Worm (Caenorhabditis elegans) whole organism, early embryonic: Measurements from ENCODE around the gene F42A9.6.

Experiments used
- B0310.2 ChIP-seq: sonication (generic microtip); optimal IDR thresholded peaks from 2 replicates; lab custom pipeline; 2016; ENCODE audit warnings: mild to moderate bottlenecking, missing genetic modification characterization, missing compliant biosample characterization
- F13C5.2 ChIP-seq: sonication (generic microtip); optimal IDR thresholded peaks from 2 replicates; lab custom pipeline; 2017; ENCODE audit warnings: mild to moderate bottlenecking, missing genetic modification characterization, inconsistent platforms, missing compliant biosample characterization
- ama-1 ChIP-seq: fragments of 150-350 bp; optimal IDR thresholded peaks from 2 replicates; lab custom pipeline; 2014
- ceh-13 ChIP-seq: fragments of 200-800 bp; sonication (Bioruptor generic); optimal IDR thresholded peaks from 2 replicates; lab custom pipeline; 2018; ENCODE audit warnings: mild to moderate bottlenecking, missing genetic modification characterization, missing compliant biosample characterization
- ceh-36 ChIP-seq: sonication (generic microtip); optimal IDR thresholded peaks from 2 replicates; lab custom pipeline; 2016; ENCODE audit warnings: missing genetic modification characterization, inconsistent platforms, missing compliant biosample characterization
- flt-1 ChIP-seq: fragments of 200-800 bp; sonication (Bioruptor generic); IDR thresholded peaks from 2 replicates; pipeline ENCODE4 v1.3.6; 2022; ENCODE audit warnings: missing genetic modification characterization, missing compliant biosample characterization
- hmbx-1 ChIP-seq: sonication (generic microtip); optimal IDR thresholded peaks from 2 replicates; lab custom pipeline; 2016; ENCODE audit warnings: mild to moderate bottlenecking, missing genetic modification characterization, missing compliant biosample characterization
- hnd-1 ChIP-seq: sonication (generic microtip); optimal IDR thresholded peaks from 2 replicates; lab custom pipeline; 2016; ENCODE audit warnings: missing genetic modification characterization, missing compliant biosample characterization
- pes-1 ChIP-seq: fragments of 200-800 bp; sonication (Bioruptor generic); IDR thresholded peaks from 2 replicates; pipeline ENCODE4 v1.3.6; 2022; ENCODE audit warnings: missing genetic modification reagents, missing genetic modification characterization, missing compliant biosample characterization
- scrt-1 ChIP-seq: fragments of 200-800 bp; sonication (Bioruptor generic); IDR thresholded peaks from 2 replicates; pipeline ENCODE4 v1.3.6; 2022; ENCODE audit warnings: missing genetic modification characterization, missing compliant biosample characterization
- sea-1 ChIP-seq: fragments of 200-800 bp; sonication (Bioruptor generic); conservative IDR thresholded peaks from 2 replicates; pipeline ENCODE4 v1.3.6; 2022; ENCODE audit warnings: missing genetic modification characterization, missing compliant biosample characterization
- tbx-11 ChIP-seq: fragments of 200-800 bp; sonication (Bioruptor generic); IDR thresholded peaks from 2 replicates; pipeline ENCODE4 v1.3.6; 2022; ENCODE audit warnings: missing genetic modification characterization, missing compliant biosample characterization
- tbx-37 ChIP-seq: fragments of 200-800 bp; sonication (Bioruptor generic); conservative IDR thresholded peaks from 2 replicates; pipeline ENCODE4 v1.3.6; 2022; ENCODE audit warnings: missing genetic modification reagents, missing genetic modification characterization, missing compliant biosample characterization
- tra-4 ChIP-seq: sonication (generic microtip); optimal IDR thresholded peaks from 2 replicates; lab custom pipeline; 2017; ENCODE audit warnings: missing genetic modification characterization, missing compliant biosample characterization

DNA sequence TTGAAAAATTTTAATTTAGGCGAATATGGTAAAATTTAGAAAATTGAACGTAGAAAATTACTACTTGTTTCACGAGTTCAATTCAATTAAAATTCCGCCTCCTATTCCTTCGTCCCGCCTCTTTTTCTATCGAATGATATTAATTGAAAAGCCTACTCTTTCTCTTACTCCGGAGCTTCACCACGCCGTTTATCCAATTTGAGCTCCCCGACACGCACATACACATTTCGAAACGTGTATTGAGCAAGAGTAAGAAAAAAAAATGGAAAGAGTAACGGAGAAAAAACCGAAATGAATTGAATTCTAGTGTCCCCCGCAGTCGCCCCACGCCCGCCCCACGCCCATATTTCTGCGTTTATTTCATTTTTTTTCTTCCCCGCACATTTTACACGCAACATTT lies 17.3 kb downstream of the F42A9.6 start:
- TF ChIP-seq pes-1 (GFP tag; lab: Robert Waterston, UW) (no peak), F13C5.2 (tag; lab: Kevin White, UChicago) (no peak), sea-1 (GFP tag; lab: Robert Waterston, UW) (no peak), ama-1 (lab: Kevin White, UChicago) (no peak), ceh-36 (tag; lab: Kevin White, UChicago) (no peak), scrt-1 (no peak), tbx-11 (no peak), flt-1 (GFP tag; lab: Robert Waterston, UW) (no peak), hnd-1 (tag; lab: Kevin White, UChicago) (no peak), ceh-13 (GFP tag; lab: Kevin White, UChicago) (no peak), B0310.2 (tag; lab: Kevin White, UChicago) (no peak), tbx-37 (GFP tag; lab: Robert Waterston, UW) (no peak), hmbx-1 (tag; lab: Kevin White, UChicago) (no peak), tra-4 (tag; lab: Kevin White, UChicago) (no peak)
